Worm (Caenorhabditis elegans) whole organism, L1 larva: ENCODE data around the gene clec-41.

Experiments used
- C16A3.4 ChIP-seq: fragments of 150-350 bp; optimal IDR thresholded peaks from 2 replicates; lab custom pipeline; 2014; ENCODE audit warnings: missing biosample characterization, missing genetic modification characterization
- F16B12.6 ChIP-seq: fragments of 150-350 bp; optimal IDR thresholded peaks from 2 replicates; lab custom pipeline; 2014; ENCODE audit warnings: missing biosample characterization, missing genetic modification characterization
- Y116A8C.19 ChIP-seq: sonication (generic microtip); optimal IDR thresholded peaks from 2 replicates; lab custom pipeline; 2016; ENCODE audit warnings: missing compliant biosample characterization, missing genetic modification characterization, borderline replicate concordance
- alr-1 ChIP-seq: fragments of 200-800 bp; sonication (Bioruptor generic); optimal IDR thresholded peaks from 2 replicates; lab custom pipeline; 2018; ENCODE audit warnings: borderline replicate concordance, mild to moderate bottlenecking, missing genetic modification characterization, missing compliant biosample characterization
- aly-2 ChIP-seq: fragments of 150-350 bp; optimal IDR thresholded peaks from 2 replicates; lab custom pipeline; 2014; ENCODE audit warnings: missing biosample characterization, missing genetic modification characterization
- blmp-1 ChIP-seq: fragments of 150-350 bp; optimal IDR thresholded peaks from 2 replicates; lab custom pipeline; 2014; ENCODE audit warnings: missing biosample characterization, missing genetic modification characterization
- ceh-90 ChIP-seq: sonication (generic microtip); optimal IDR thresholded peaks from 2 replicates; lab custom pipeline; 2016; ENCODE audit warnings: missing genetic modification characterization, missing compliant biosample characterization
- dpl-1 ChIP-seq, 3 experiments: fragments of 150-350 bp in 2 of 3; sonication (generic microtip) in 1 of 3; optimal IDR thresholded peaks; 2 replicates each; lab custom pipeline; 2014 to 2017; ENCODE audit warnings: missing biosample characterization in 3 of 3, missing genetic modification characterization in 3 of 3, missing genetic modification reagents in 3 of 3
- efl-1 ChIP-seq, 4 experiments: fragments of 150-350 bp; optimal IDR thresholded peaks in 3 of 4; peaks in 1 of 4; 1 replicate in 1 of 4; 2 replicates in 3 of 4; lab custom pipeline; 2014; ENCODE audit warnings: missing biosample characterization in 2 of 4, missing genetic modification characterization in 2 of 4, missing genetic modification reagents in 2 of 4
- egl-27 ChIP-seq, 2 experiments: fragments of 150-350 bp in 1 of 2; sonication (generic microtip); optimal IDR thresholded peaks; 3 replicates each; lab custom pipeline; 2017 to 2018; ENCODE audit warnings: missing biosample characterization in 2 of 2, missing genetic modification characterization in 2 of 2, missing genetic modification reagents in 2 of 2
- elt-2 ChIP-seq: sonication (generic microtip); optimal IDR thresholded peaks from 2 replicates; lab custom pipeline; 2016; ENCODE audit warnings: missing genetic modification characterization, mild to moderate bottlenecking, inconsistent platforms, missing compliant biosample characterization, missing genetic modification reagents
- ets-5 ChIP-seq: fragments of 200-800 bp; sonication (Bioruptor generic); IDR thresholded peaks from 2 replicates; pipeline ENCODE4 v1.3.6; 2022; ENCODE audit warnings: missing genetic modification characterization, missing compliant biosample characterization
- fkh-4 ChIP-seq: sonication (generic microtip); optimal IDR thresholded peaks from 2 replicates; lab custom pipeline; 2016; ENCODE audit warnings: missing compliant biosample characterization, missing genetic modification characterization, borderline replicate concordance
- fkh-8 ChIP-seq: sonication (generic microtip); optimal IDR thresholded peaks from 2 replicates; lab custom pipeline; 2016; ENCODE audit warnings: mild to moderate bottlenecking, missing genetic modification characterization, missing compliant biosample characterization
- fos-1 ChIP-seq: fragments of 150-350 bp; optimal IDR thresholded peaks from 2 replicates; lab custom pipeline; 2014; ENCODE audit warnings: missing biosample characterization, missing genetic modification characterization
- hlh-4 ChIP-seq: sonication (generic microtip); optimal IDR thresholded peaks from 2 replicates; lab custom pipeline; 2016; ENCODE audit warnings: mild to moderate bottlenecking, missing genetic modification characterization, missing compliant biosample characterization
- hpl-2 ChIP-seq: fragments of 150-350 bp; optimal IDR thresholded peaks from 2 replicates; lab custom pipeline; 2014; ENCODE audit warnings: missing biosample characterization, missing genetic modification reagents, missing genetic modification characterization
- lin-13 ChIP-seq: fragments of 150-350 bp; optimal IDR thresholded peaks from 2 replicates; lab custom pipeline; 2014; ENCODE audit warnings: missing biosample characterization, missing genetic modification reagents, missing genetic modification characterization
- lin-14 ChIP-seq: fragments of 200-800 bp; sonication (Bioruptor generic); optimal IDR thresholded peaks from 2 replicates; lab custom pipeline; 2018; ENCODE audit warnings: mild to moderate bottlenecking, missing genetic modification characterization, moderate library complexity, missing compliant biosample characterization
- lir-3 ChIP-seq: sonication (generic microtip); optimal IDR thresholded peaks from 2 replicates; lab custom pipeline; 2016; ENCODE audit warnings: mild to moderate bottlenecking, missing genetic modification characterization, moderate library complexity, missing compliant biosample characterization; ENCODE audit not compliant: poor library complexity
- mab-9 ChIP-seq: fragments of 200-800 bp; sonication (Bioruptor generic); IDR thresholded peaks from 2 replicates; pipeline ENCODE4 v1.3.6; 2022; ENCODE audit warnings: missing genetic modification reagents, missing genetic modification characterization, missing compliant biosample characterization
- nhr-237 ChIP-seq: fragments of 150-350 bp; optimal IDR thresholded peaks from 2 replicates; lab custom pipeline; 2014; ENCODE audit warnings: missing biosample characterization, missing genetic modification characterization
- nhr-77 ChIP-seq: fragments of 150-350 bp; optimal IDR thresholded peaks from 2 replicates; lab custom pipeline; 2014; ENCODE audit warnings: missing biosample characterization, missing genetic modification characterization
- nhr-84 ChIP-seq: sonication (generic microtip); optimal IDR thresholded peaks from 2 replicates; lab custom pipeline; 2017; ENCODE audit warnings: missing biosample characterization, missing genetic modification characterization
- nhr-85 ChIP-seq: sonication (generic microtip); peaks from one replicate; lab custom pipeline; 2016; ENCODE audit warnings: missing genetic modification characterization, inconsistent platforms, missing compliant biosample characterization
- pag-3 ChIP-seq: sonication (generic microtip); optimal IDR thresholded peaks from 2 replicates; lab custom pipeline; 2017; ENCODE audit warnings: missing genetic modification characterization, mild to moderate bottlenecking, missing compliant biosample characterization, antibody characterized with exemption, borderline replicate concordance; ENCODE audit not compliant: insufficient read depth
- pqm-1 ChIP-seq: sonication (generic microtip); optimal IDR thresholded peaks from 3 replicates; lab custom pipeline; 2017; ENCODE audit warnings: missing biosample characterization, missing genetic modification characterization
- rnt-1 ChIP-seq: sonication (generic microtip); optimal IDR thresholded peaks from 2 replicates; lab custom pipeline; 2016; ENCODE audit warnings: mild to moderate bottlenecking, missing genetic modification characterization, moderate library complexity, missing compliant biosample characterization
- sox-4 ChIP-seq: sonication (generic microtip); optimal IDR thresholded peaks from 2 replicates; lab custom pipeline; 2016; ENCODE audit warnings: missing genetic modification characterization, missing compliant biosample characterization
- unc-130 ChIP-seq: fragments of 150-350 bp; optimal IDR thresholded peaks from 2 replicates; lab custom pipeline; 2017; ENCODE audit warnings: missing biosample characterization, missing genetic modification characterization, inconsistent platforms
- unc-62 ChIP-seq: fragments of 150-350 bp; optimal IDR thresholded peaks from 2 replicates; lab custom pipeline; 2014; ENCODE audit warnings: missing biosample characterization, missing genetic modification reagents, missing genetic modification characterization
- unc-98 ChIP-seq: fragments of 200-800 bp; sonication (Bioruptor generic); IDR thresholded peaks from 2 replicates; pipeline ENCODE4 v1.3.6; 2022; ENCODE audit warnings: missing genetic modification characterization, missing compliant biosample characterization
- vab-15 ChIP-seq: sonication (generic microtip); optimal IDR thresholded peaks from 2 replicates; lab custom pipeline; 2017; ENCODE audit warnings: missing genotype, mild to moderate bottlenecking, missing genetic modification characterization, missing compliant biosample characterization
- zag-1 ChIP-seq: fragments of 150-350 bp; optimal IDR thresholded peaks from 2 replicates; lab custom pipeline; 2014; ENCODE audit warnings: missing biosample characterization, missing genetic modification characterization

clec-41 gene

DNA sequence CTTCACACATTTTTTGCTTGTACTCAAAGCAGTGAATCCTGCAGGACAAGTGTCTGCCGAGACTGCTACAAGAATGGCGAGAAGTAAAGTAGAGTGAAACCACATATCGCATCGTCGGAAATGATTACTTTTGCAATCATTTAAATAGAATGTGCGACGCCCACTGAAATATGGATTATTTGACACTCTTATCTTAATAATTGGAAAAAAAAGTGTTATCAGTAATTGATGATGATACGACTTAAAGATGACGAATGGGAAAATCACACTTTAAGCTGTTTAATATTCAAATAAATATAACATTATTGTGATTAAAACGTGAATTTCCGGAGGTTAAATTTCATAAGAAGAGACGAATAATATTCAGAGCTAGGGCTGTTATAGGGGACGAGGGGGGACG is at the start of gene clec-41:
Gene clec-41 (minus strand): TSS at position 147 of the 400 bp plus-strand sequence.
- TF ChIP-seq unc-62 (GFP tag; lab: Kevin White, UChicago) (no peak), vab-15 (no peak), pqm-1 (tag; lab: Kevin White, UChicago) (peak; percentile 44), elt-2 (tag; lab: Kevin White, UChicago) (peak; percentile 90)

- no peak for TF ChIP-seq efl-1 (optimal IDR thresholded peaks at IDR 0.05; lab: Kevin White, UChicago)
- TF ChIP-seq efl-1 (GFP tag; optimal IDR thresholded peaks at IDR 0.05 in 1 of 2; lab: Kevin White, UChicago): peak in 1 of 2 experiments; percentile 12
- TF ChIP-seq hlh-4 (tag; lab: Kevin White, UChicago): peak; percentile 65
- TF ChIP-seq dpl-1 (GFP tag; optimal IDR thresholded peaks at IDR 0.05; lab: Kevin White, UChicago): no peak
These were observed 47.5 kb upstream of the clec-41 start, which contains the start of gene sri-6 for ce11 chrV:13185384-13185783. sri-6 (plus strand) TSS chrV:13185684.

- TF ChIP-seq rnt-1 (no peak), efl-1 (optimal IDR thresholded peaks at IDR 0.05; lab: Kevin White, UChicago) (no peak), efl-1 (GFP tag; optimal IDR thresholded peaks at IDR 0.05 in 1 of 2; lab: Kevin White, UChicago) (no peak), F16B12.6 (tag; lab: Kevin White, UChicago) (no peak), fkh-4 (no peak), C16A3.4 (tag; lab: Kevin White, UChicago) (no peak), pag-3 (tag; lab: Kevin White, UChicago) (no peak), lir-3 (tag; lab: Kevin White, UChicago) (no peak), nhr-237 (no peak), fos-1 (tag; lab: Kevin White, UChicago) (no peak), zag-1 (tag; lab: Kevin White, UChicago) (no peak), lin-14 (GFP tag; lab: Kevin White, UChicago) (no peak), egl-27 (tag; optimal IDR thresholded peaks at IDR 0.05; lab: Kevin White, UChicago) (no peak), ets-5 (no peak)
These were observed 46.2 kb upstream of the clec-41 start, which contains the start of gene T09E8.4 for ce11 chrV:13184137-13184536. T09E8.4 (minus strand) TSS chrV:13184237.

DNA sequence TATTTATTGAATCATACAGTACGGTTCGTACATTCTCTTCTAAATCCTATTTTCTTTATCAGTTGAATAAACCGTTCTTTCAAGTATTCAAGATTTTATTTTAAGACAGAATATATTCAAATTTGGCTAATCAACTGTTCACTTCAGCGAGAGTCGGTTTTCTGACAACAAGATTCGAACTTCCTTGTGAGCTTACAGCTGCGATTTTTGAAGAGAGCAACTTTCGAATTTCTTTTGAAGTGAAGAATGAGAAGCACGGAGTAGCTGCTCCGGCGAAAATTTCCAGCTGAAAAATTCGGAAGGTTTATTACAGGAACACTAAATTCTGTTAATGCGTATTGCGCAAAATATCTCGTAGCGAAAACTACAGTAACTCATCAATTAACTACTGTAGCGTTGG is 43.5 kb upstream of the clec-41 start:
- TF ChIP-seq efl-1 (optimal IDR thresholded peaks at IDR 0.05; lab: Kevin White, UChicago): no peak
- TF ChIP-seq efl-1 (GFP tag; optimal IDR thresholded peaks at IDR 0.05 in 1 of 2; lab: Kevin White, UChicago): peak in 1 of 2 experiments; percentile 91
- TF ChIP-seq sox-4 (tag; lab: Kevin White, UChicago): no peak

ce11 chrV:13179986-13180591 is 42.2 kb upstream of the clec-41 start, which contains the start of gene cni-1:
cni-1 (plus strand) TSS chrV:13180330.
- TF ChIP-seq lin-13 (GFP tag; lab: Kevin White, UChicago) (no peak), ceh-90 (no peak), efl-1 (optimal IDR thresholded peaks at IDR 0.05; lab: Kevin White, UChicago) (no peak), efl-1 (GFP tag; optimal IDR thresholded peaks at IDR 0.05 in 1 of 2; lab: Kevin White, UChicago) (peak in 1 of 2 experiments; percentile 37)

ce11 chrV:13176814-13177213 is 38.9 kb upstream of the clec-41 start:
- TF ChIP-seq unc-130 (tag; lab: Kevin White, UChicago) (no peak), Y116A8C.19 (tag; lab: Kevin White, UChicago) (no peak), pqm-1 (tag; lab: Kevin White, UChicago) (no peak), hlh-4 (tag; lab: Kevin White, UChicago) (no peak), nhr-77 (tag; lab: Kevin White, UChicago) (no peak), mab-9 (GFP tag; lab: Robert Waterston, UW) (no peak), nhr-85 (tag; lab: Kevin White, UChicago) (no peak), egl-27 (tag; optimal IDR thresholded peaks at IDR 0.05; lab: Kevin White, UChicago) (no peak), alr-1 (tag; lab: Kevin White, UChicago) (no peak), fkh-8 (tag; lab: Kevin White, UChicago) (no peak), blmp-1 (tag; lab: Kevin White, UChicago) (no peak), unc-98 (GFP tag; lab: Robert Waterston, UW) (no peak), nhr-84 (tag; lab: Kevin White, UChicago) (no peak), hpl-2 (GFP tag; lab: Kevin White, UChicago) (no peak), aly-2 (tag; lab: Kevin White, UChicago) (no peak), fos-1 (tag; lab: Kevin White, UChicago) (no peak), lir-3 (tag; lab: Kevin White, UChicago) (no peak)
- TF ChIP-seq, all 84 proteins: peak for 0
